Worm (Caenorhabditis elegans) whole organism, dauer: ENCODE results near the gene pals-40.
"Not testable (repeated sequence)": the region's sequence is repeated elsewhere in the genome, so short reads cannot be mapped to it uniquely, and the experiment has no call there.

Experiments
- unc-62 ChIP-seq: sonication (generic microtip); optimal IDR thresholded peaks from 2 replicates; lab custom pipeline; 2017; ENCODE audit warnings: missing biosample characterization, missing genetic modification reagents, missing genetic modification characterization

Gene pals-40

DNA sequence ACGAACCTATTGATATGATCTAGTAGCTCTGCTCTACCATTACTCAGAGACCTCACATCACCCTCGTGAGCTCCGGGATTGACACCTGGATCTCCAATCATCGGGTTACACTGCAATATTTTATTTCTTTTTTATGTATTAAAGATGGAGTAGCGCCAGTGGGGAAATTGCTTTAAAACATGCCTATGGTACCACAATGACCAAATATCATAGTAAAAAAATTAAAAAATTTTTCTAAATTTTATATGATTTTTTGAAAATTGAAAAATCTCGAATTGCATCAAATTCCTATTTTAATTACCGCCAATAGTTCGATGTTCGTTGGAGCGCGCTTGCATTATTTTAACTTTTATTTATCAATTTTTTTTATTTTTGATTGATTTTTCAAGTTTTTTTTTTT, at the start of gene pals-40:
Gene pals-40, minus strand, starts transcription at position 101 of the 400 bp plus-strand sequence.
- TF ChIP-seq unc-62 (GFP tag; lab: Kevin White, UChicago), result not testable (repeated sequence)

DNA sequence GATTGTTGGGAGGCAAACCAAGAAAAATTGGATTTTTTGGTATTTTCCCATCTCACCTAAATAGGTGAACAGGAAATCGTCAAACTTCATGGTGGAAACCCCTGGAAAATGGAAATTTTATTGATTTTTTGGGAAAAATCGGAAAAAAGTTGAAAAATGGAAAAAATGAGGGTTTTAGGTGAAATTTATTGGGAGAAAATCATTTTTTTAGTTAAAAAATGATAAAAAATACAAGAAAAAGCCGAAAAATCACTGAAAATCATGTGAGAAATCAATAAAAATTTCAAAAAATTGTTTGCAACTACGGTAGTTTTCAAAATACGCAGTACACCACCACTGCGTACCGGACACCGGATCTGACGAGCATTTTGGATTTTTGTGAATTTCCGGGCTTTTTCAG, 49.3 kb upstream of the pals-40 start, which contains the start of gene lelo-2:
Gene lelo-2, minus strand, starts transcription at position 101 of the 400 bp plus-strand sequence.
- TF ChIP-seq unc-62 (GFP tag; lab: Kevin White, UChicago), result no peak

DNA sequence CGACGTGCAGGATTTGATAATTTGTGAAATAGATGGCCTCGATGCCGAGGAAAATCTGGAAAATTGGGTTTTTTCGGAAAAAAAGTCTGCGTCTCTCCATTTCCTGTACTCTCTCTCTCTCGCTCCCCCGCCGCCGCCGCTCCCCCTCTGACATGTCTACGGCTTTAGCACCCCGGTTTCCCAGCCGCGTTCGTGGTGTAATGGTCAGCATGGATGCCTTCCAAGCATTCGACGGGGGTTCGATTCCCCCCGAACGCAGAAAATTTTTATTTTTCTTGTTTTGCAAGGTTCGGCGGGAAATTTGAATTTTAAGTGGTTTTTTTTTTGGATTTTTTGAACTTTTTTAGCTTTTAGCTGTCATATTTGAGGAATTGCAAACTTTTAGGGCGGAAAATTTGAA, 46.5 kb upstream of the pals-40 start:
- no peak for TF ChIP-seq unc-62 (GFP tag; lab: Kevin White, UChicago)

DNA sequence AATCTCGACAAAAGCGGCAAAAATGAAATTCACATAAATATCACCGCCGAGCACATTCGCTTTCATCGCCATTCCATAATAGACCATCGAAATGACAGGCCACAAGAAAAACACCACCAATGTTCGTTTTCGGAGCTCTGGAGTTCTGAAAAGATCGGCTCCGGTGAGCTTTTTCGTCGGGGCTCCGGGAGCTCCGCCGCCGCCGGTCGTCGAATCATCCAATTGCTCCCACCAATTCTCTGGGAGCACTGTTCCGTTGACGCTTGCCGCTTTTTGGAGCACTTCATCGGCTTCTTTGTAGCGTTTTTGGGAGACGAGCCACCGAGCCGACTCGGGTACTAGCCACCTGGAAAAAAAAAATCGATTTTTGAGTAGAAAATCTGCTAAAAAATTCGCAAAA, 43.6 kb upstream of the pals-40 start:
- TF ChIP-seq unc-62 (GFP tag; lab: Kevin White, UChicago), result no peak

DNA sequence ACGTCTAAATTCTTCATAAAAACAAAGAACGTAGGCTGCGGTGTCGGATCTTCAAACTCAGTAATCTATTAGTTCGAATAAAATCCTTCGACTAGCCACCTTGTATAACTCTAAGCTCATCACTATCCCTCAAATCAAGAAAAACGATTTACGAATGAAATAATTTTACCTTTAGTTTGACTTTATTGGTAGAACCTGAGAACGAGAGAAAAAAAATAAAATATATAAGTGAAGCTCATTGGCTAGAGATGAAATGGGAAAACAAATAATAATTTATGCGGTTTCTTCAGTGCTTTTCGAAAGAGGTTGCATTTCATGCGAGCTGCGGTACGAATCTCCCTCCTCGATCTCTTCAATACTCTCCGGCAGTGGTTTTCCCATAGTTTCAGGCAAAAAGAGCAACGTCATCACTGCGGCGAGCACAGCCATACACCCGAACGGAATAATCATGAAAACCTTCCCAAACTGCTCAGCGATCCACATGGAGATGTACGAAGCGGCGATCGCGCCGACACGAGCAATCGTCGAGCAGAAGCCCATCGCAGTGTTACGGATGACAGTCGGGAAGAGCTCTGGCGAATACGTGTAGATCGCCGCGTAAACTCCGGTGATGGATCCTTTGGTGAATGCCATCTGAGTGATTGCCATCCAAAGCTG, 42.0 kb upstream of the pals-40 start:
- no peak for TF ChIP-seq unc-62 (GFP tag; lab: Kevin White, UChicago)

DNA sequence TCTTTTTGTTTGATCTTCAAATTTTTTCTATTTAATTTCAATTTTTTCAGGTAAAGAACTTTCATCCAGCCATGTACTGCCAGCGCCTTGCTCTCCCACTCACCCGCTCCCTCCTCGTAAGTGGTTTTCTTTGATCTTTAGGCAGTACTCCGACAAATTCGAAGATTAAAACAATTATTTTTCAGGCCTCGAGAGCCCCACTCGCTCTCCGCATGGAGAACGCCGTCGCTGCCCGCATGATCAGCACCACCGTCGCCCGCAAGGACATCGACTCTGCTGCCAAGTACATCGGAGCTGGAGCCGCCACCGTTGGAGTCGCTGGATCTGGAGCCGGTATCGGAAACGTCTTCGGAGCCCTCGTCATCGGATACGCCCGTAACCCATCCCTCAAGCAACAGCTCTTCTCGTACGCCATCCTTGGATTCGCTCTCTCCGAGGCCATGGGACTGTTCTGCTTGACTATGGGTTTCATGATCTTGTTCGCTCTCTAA, 41.4 kb upstream of the pals-40 start, which contains the start of gene Y82E9BR.3:
Gene Y82E9BR.3, plus strand, starts transcription at position 51 of the 491 bp plus-strand sequence.
- no peak for TF ChIP-seq unc-62 (GFP tag; lab: Kevin White, UChicago)

DNA sequence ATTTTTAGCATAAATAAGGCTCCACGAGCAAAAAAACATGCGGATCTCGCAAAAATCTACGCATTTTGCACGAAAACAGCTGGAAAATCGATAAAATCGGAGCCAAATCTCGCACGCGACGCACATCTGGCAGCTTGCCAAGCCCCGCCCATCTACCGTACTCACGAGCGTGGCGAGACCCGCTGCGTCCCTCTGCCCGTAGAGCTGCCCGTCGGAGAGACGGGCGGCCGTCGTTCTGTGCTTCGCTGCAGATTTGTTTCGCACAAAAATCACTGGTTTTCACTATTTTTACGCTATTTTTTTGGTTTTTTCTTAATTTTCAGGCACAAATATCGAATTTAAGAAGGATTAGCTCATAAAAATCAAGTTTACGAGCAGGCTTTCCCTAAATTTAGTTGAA, 40.9 kb upstream of the pals-40 start:
- TF ChIP-seq unc-62 (GFP tag; lab: Kevin White, UChicago), result no peak

DNA sequence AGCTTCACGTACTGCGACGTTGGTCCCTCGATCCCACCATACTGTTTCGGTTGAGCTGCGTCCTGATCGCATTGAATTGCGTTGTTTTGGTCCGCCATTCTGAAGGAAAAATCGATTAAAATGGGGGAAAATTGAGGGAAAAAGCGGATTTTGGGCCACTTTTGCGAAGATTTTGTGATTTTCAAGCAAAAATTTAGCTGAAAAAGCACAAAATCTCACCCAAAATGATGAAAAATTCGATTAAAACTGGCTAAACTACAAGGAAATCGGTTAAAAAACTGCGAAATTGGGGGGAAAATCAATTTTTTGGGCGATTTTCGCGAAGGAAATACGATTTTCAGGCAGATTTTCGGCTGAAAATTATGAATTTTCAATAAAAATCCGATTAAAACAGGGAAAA, 39.3 kb upstream of the pals-40 start, which contains the start of gene elc-1:
Gene elc-1, minus strand, starts transcription at position 101 of the 400 bp plus-strand sequence.
- TF ChIP-seq unc-62 (GFP tag; lab: Kevin White, UChicago), result no peak

DNA sequence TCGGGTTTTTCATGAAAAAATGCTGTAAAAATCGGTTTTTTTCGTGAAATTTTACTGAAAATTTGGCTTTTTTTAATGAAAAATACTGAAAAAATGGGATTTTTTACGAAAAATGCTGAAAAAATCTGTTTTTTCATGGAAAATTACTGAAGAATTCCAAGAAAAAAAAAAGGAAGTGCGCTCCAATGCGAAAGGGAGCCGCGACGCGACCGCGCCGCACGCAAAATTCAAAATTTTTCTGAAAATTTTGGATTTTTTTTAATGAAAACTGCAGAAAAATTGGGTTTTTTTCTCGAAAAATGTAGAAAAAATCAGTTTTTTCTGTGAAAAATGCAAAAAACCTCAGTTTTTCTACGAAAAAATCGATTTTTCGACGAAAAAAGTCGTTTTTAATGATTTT, 38.8 kb upstream of the pals-40 start:
- TF ChIP-seq unc-62 (GFP tag; lab: Kevin White, UChicago), result no peak

DNA sequence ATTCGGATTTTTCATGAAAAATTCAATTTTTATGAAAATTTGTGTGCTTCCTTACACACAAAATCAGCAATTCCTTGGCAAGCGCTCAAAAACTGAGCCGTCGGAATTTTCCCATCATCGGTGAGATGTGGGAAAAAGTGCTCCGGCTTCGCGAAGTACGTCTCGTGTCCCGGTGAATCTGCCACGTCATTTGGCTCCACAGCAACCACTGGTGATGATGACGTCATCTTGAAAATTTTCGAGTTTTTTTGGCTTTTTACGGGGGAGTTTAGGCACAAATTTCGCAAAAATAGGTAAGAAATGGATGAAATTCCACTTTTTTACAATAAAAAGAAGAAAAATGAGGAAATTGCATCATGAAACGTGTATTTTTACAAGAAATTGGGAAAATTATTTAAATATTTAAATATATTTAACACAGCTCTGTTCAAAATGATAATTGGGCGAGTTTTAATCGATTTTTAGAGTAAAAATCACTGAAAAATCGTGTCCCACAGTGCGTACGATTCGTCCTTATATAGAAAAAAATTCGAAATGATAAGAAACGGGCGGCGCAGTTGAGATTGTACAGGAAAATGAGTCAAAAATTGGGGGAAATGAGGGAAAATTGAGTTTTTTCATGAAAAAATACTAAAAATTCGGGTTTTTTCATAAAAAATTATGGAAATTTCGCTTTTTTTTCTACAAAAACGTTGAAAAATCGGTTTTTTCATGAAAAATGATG, 36.2 kb upstream of the pals-40 start, which contains the start of gene Y82E9BR.14:
Gene Y82E9BR.14, minus strand, starts transcription at position 227 of the 724 bp plus-strand sequence.
- no peak for TF ChIP-seq unc-62 (GFP tag; lab: Kevin White, UChicago)

DNA sequence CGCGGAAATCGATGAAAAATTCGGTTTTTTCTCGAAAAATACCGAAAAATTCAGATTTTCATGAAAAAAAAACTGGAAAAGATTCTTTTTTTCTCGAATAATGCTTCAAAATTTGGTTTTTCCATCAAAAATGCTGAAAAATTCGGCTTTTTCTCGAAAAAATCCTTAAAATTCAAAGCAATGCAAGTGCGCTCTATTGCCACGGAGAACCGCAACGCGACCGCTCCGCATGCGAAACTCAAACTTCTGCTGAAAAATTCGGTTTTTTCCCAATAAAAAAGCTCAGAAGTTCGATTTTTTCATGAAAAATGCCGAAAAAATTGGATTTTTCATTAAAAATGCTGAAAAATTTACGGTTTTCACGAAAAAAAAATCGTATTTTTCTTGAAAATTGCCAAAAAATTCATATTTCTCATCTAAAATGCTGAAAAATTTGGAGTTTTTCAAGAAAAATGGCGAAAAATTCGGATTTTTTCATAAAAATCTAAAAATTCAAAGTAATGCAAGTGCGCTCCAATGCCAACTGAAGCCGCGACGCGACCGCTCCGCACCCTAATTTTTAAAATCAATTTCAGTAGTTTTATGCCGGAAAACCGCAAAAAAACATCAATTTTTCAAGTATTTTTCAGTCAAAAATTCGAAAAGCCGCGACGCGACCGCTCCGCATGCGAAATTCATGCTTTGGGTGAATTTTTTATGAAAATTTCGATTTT, 35.5 kb upstream of the pals-40 start:
- TF ChIP-seq unc-62 (GFP tag; lab: Kevin White, UChicago), result no peak

DNA sequence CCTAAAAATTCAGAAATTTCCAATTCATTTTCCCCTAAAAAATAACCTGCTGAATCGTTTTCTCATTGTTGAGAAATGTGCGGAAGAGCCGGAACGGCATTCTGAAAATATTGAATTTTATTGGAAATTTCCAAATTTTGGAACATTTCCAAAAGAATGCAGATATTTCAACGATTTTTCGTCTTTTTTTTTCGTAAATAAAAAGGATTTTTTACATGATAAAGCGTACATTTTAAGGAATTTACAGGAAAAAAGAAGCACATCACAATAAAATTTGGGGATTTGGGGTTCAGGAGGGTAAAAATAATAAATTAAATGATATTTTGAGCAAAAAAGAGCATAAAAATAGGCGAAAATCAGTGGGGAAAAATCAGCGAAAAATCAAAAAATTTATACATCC, 31.3 kb upstream of the pals-40 start, which contains the start of gene Y82E9BR.22:
Gene Y82E9BR.22, minus strand, starts transcription at position 101 of the 400 bp plus-strand sequence.
- no peak for TF ChIP-seq unc-62 (GFP tag; lab: Kevin White, UChicago)

DNA sequence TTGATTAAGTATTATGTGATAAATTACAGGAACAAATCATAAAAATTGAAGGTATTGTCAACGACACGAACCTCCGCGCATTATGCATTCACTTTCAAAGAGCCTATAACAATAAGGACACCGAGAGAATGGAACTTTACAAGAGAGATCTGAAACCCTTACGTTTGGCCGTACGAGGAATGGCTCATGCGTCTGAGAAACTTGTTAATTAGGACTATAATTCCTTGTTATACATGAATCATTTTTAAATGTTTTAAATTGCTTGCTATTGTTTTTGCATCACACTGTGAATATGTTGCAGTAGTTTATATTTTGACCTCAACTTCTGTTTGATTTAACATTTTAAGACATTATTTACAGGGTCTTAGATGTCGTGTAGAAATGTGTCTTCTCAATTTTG, 25.3 kb upstream of the pals-40 start, which contains the start of gene pals-18:
Gene pals-18, plus strand, starts transcription at position 301 of the 400 bp plus-strand sequence.
- TF ChIP-seq unc-62 (GFP tag; lab: Kevin White, UChicago), result no peak

DNA sequence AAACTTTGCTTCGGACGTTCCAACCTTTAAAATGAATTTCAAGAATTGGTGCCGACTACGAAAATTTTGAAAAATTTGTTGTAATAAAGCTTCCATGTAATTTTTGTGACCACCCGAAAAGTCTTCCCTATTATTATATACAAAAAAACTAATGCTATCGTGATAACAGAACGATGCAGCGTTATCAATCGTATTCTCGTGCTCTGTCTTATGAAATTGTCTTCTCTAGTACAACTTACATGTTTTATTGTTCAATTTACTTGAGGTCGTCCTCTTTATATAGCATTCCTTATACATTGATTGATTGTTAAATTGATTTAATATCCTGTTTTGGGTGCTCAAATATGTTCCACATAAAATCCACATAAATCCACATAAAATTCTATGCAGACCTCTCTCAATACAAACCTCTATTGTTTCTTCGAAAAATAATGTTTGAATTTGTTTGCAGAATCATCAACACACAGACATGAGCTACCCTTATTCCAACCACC, 23.7 kb upstream of the pals-40 start, which contains the start of gene pals-19:
Gene pals-19, plus strand, starts transcription at position 444 of the 494 bp plus-strand sequence.
- no peak for TF ChIP-seq unc-62 (GFP tag; lab: Kevin White, UChicago)

DNA sequence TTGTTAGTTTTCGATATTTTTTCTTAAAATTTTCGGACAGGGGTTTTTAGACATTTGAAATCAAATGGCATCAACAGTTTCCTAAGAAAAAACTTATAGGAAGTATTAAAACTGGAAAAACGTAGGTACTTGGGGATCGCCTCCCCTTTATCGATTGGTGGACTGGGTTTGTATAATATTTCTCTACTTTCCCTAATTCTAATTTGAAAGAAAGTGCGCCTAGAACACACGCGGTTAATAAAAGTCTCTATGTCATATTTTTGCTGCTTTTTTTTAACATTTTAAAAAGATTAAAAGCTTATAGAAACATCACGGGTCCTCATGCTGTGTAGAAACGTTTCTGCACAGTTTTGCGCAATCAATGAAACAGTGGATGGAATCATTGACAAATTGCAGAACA, 21.9 kb upstream of the pals-40 start, which contains the start of gene pals-16:
Gene pals-16, plus strand, starts transcription at position 301 of the 400 bp plus-strand sequence.
- TF ChIP-seq unc-62 (GFP tag; lab: Kevin White, UChicago), result no peak
